Fruit fly (Drosophila melanogaster) whole organism, embryonic: ENCODE measurements around the gene Lamtor3.

Experiments used
- Adf1 ChIP-seq: fragments of 200-800 bp; sonication (Bioruptor generic); IDR thresholded peaks from 2 replicates; pipeline ENCODE4 v1.3.6; 2022; ENCODE audit warnings: missing biosample characterization, missing genetic modification characterization
- Bdp1 ChIP-seq: fragments of 200-800 bp; sonication (Bioruptor generic); optimal IDR thresholded peaks from 3 replicates; lab custom pipeline; 2016; ENCODE audit warnings: missing biosample characterization, missing genetic modification characterization
- BtbVII ChIP-seq: fragments of 200-800 bp; sonication (Bioruptor generic); optimal IDR thresholded peaks from 3 replicates; lab custom pipeline; 2017; ENCODE audit warnings: missing biosample characterization, mild to moderate bottlenecking, missing genetic modification characterization
- CG11723 ChIP-seq: fragments of 200-800 bp; sonication (Bioruptor generic); optimal IDR thresholded peaks from 2 replicates; lab custom pipeline; 2017; ENCODE audit warnings: missing biosample characterization, mild to moderate bottlenecking, missing genetic modification characterization
- CG12155 ChIP-seq: fragments of 200-800 bp; sonication (Bioruptor generic); optimal IDR thresholded peaks from 3 replicates; lab custom pipeline; 2016; ENCODE audit warnings: missing biosample characterization, missing genetic modification characterization
- CG12769 ChIP-seq: fragments of 200-800 bp; sonication (Bioruptor generic); optimal IDR thresholded peaks from 2 replicates; lab custom pipeline; 2019; ENCODE audit warnings: missing biosample characterization, mild to moderate bottlenecking, missing genetic modification characterization, moderate library complexity
- CG13287 ChIP-seq: fragments of 200-800 bp; sonication (Bioruptor generic); IDR thresholded peaks from 2 replicates; pipeline ENCODE4 v1.3.6; 2022; ENCODE audit warnings: missing biosample characterization, missing genetic modification characterization; ENCODE audit not compliant: partially characterized antibody
- CG14860 ChIP-seq: fragments of 200-800 bp; sonication (Bioruptor generic); IDR thresholded peaks from 3 replicates; pipeline ENCODE4 v1.3.6; 2022; ENCODE audit warnings: missing biosample characterization, missing genetic modification characterization; ENCODE audit not compliant: partially characterized antibody
- CG15269 ChIP-seq: fragments of 200-800 bp; sonication (Bioruptor generic); optimal IDR thresholded peaks from 2 replicates; lab custom pipeline; 2018; ENCODE audit warnings: missing biosample characterization, mild to moderate bottlenecking, missing genetic modification characterization, moderate library complexity
- CG15696 ChIP-seq: fragments of 200-800 bp; sonication (Bioruptor generic); optimal IDR thresholded peaks from 2 replicates; lab custom pipeline; 2019; ENCODE audit warnings: missing biosample characterization, mild to moderate bottlenecking, missing genetic modification characterization, moderate library complexity
- CG17361 ChIP-seq: fragments of 200-800 bp; sonication (Bioruptor generic); IDR thresholded peaks from 3 replicates; pipeline ENCODE4 v1.3.6; 2022; ENCODE audit warnings: missing biosample characterization, missing genetic modification characterization
- CG2116 ChIP-seq: fragments of 200-800 bp; sonication (Bioruptor generic); optimal IDR thresholded peaks from 3 replicates; lab custom pipeline; 2018; ENCODE audit warnings: missing biosample characterization, mild to moderate bottlenecking, missing genetic modification characterization
- CG3726 ChIP-seq: fragments of 200-800 bp; sonication (Bioruptor generic); IDR thresholded peaks from 3 replicates; pipeline ENCODE4, ENCODE4 v1.3.6; 2022; ENCODE audit warnings: missing biosample characterization, missing genetic modification characterization
- CG4360 ChIP-seq: fragments of 200-800 bp; sonication (Bioruptor generic); IDR thresholded peaks from 2 replicates; pipeline ENCODE4 v1.3.6; 2022; ENCODE audit warnings: missing biosample characterization, missing genetic modification characterization
- CG5953 ChIP-seq: fragments of 200-800 bp; sonication (Bioruptor generic); IDR thresholded peaks from 2 replicates; pipeline ENCODE4 v1.3.6; 2022; ENCODE audit warnings: missing biosample characterization, missing genetic modification characterization
- CG6765 ChIP-seq: fragments of 200-800 bp; sonication (Bioruptor generic); optimal IDR thresholded peaks from 3 replicates; lab custom pipeline; 2017; ENCODE audit warnings: missing biosample characterization, mild to moderate bottlenecking, missing genetic modification characterization
- CG6791 ChIP-seq: fragments of 200-800 bp; sonication (Bioruptor generic); IDR thresholded peaks from 3 replicates; pipeline ENCODE4 v1.3.6; 2022; ENCODE audit warnings: missing biosample characterization, missing genetic modification characterization; ENCODE audit not compliant: partially characterized antibody
- CG8944 ChIP-seq: fragments of 200-800 bp; sonication (Bioruptor generic); optimal IDR thresholded peaks from 3 replicates; lab custom pipeline; 2016; ENCODE audit warnings: missing biosample characterization, missing genetic modification characterization
- D ChIP-seq, 2 experiments: fragments of 200-800 bp in 1 of 2; fragments of >200 bp in 1 of 2; sonication (Bioruptor generic) in 1 of 2; optimal IDR thresholded peaks; 2 replicates in 1 of 2; 3 replicates in 1 of 2; lab custom pipeline; 2017; ENCODE audit warnings: mild to moderate bottlenecking in 1 of 2, missing biosample characterization in 1 of 2, missing genetic modification characterization in 1 of 2, missing genetic modification reagents in 1 of 2
- E2f1 ChIP-seq: fragments of 200-800 bp; sonication (Bioruptor generic); IDR thresholded peaks from 2 replicates; pipeline ENCODE4 v1.3.6; 2022; ENCODE audit warnings: missing biosample characterization, missing genetic modification characterization
- E2f2 ChIP-seq: fragments of 200-800 bp; sonication (Bioruptor generic); IDR thresholded peaks from 2 replicates; pipeline ENCODE4 v1.3.6; 2022; ENCODE audit warnings: missing biosample characterization, missing genetic modification characterization
- ERR ChIP-seq: fragments of 200-800 bp; sonication (Bioruptor generic); optimal IDR thresholded peaks from 2 replicates; lab custom pipeline; 2016; ENCODE audit warnings: missing biosample characterization, missing genetic modification characterization
- Ets97D ChIP-seq: fragments of 200-800 bp; sonication (Bioruptor generic); optimal IDR thresholded peaks from 3 replicates; lab custom pipeline; 2016; ENCODE audit warnings: missing biosample characterization, missing genetic modification characterization
- MBD-R2 ChIP-seq: fragments of 200-800 bp; sonication (Bioruptor generic); IDR thresholded peaks from 2 replicates; pipeline ENCODE4 v1.3.6; 2022; ENCODE audit warnings: missing biosample characterization, missing genetic modification characterization
- MTF-1 ChIP-seq: fragments of 200-800 bp; sonication (Bioruptor generic); optimal IDR thresholded peaks from 2 replicates; lab custom pipeline; 2018; ENCODE audit warnings: missing biosample characterization, mild to moderate bottlenecking, missing genetic modification characterization, borderline replicate concordance
- Med ChIP-seq: fragments of 200-800 bp; sonication (Bioruptor generic); peaks from one replicate; lab custom pipeline; 2016; ENCODE audit warnings: missing biosample characterization, missing genetic modification characterization, mild to moderate bottlenecking, inconsistent platforms, moderate library complexity
- Meics ChIP-seq: fragments of 200-800 bp; sonication (Bioruptor generic); optimal IDR thresholded peaks from 2 replicates; lab custom pipeline; 2017; ENCODE audit warnings: missing biosample characterization, mild to moderate bottlenecking, missing genetic modification characterization
- Myb ChIP-seq: fragments of 200-800 bp; sonication (Bioruptor generic); optimal IDR thresholded peaks from 2 replicates; lab custom pipeline; 2016; ENCODE audit warnings: missing biosample characterization, missing genetic modification characterization
- Ptx1 ChIP-seq: fragments of 200-800 bp; sonication (Bioruptor generic); IDR thresholded peaks from 2 replicates; pipeline ENCODE4 v1.3.6; 2022; ENCODE audit warnings: missing biosample characterization, missing genetic modification characterization
- Ravus ChIP-seq: fragments of 200-800 bp; sonication (Bioruptor generic); IDR thresholded peaks from 2 replicates; pipeline ENCODE4 v1.3.6; 2022; ENCODE audit warnings: missing biosample characterization, missing genetic modification characterization
- Spps ChIP-seq: fragments of 200-800 bp; sonication (Bioruptor generic); optimal IDR thresholded peaks from 2 replicates; lab custom pipeline; 2018; ENCODE audit warnings: missing biosample characterization, mild to moderate bottlenecking, missing genetic modification characterization
- Taf1 ChIP-seq: fragments of 200-800 bp; sonication (Bioruptor generic); IDR thresholded peaks from 2 replicates; pipeline ENCODE4 v1.3.6; 2022; ENCODE audit warnings: missing biosample characterization, missing genetic modification characterization
- ap ChIP-seq: fragments of 200-800 bp; sonication (Bioruptor generic); IDR thresholded peaks from 2 replicates; pipeline ENCODE4 v1.3.6; 2022; ENCODE audit warnings: missing biosample characterization, missing genetic modification characterization
- caup ChIP-seq: fragments of 200-800 bp; sonication (Bioruptor generic); optimal IDR thresholded peaks from 3 replicates; lab custom pipeline; 2017; ENCODE audit warnings: missing biosample characterization, mild to moderate bottlenecking, missing genetic modification characterization, moderate library complexity; ENCODE audit not compliant: severe bottlenecking
- disco-r ChIP-seq: fragments of 200-800 bp; sonication (Bioruptor generic); optimal IDR thresholded peaks from 2 replicates; lab custom pipeline; 2016; ENCODE audit warnings: missing biosample characterization, missing genetic modification characterization
- dmrt11E ChIP-seq: fragments of 200-800 bp; sonication (Bioruptor generic); optimal IDR thresholded peaks from 3 replicates; lab custom pipeline; 2018; ENCODE audit warnings: missing biosample characterization, mild to moderate bottlenecking, missing genetic modification characterization, moderate library complexity
- exex ChIP-seq: fragments of 200-800 bp; sonication (Bioruptor generic); optimal IDR thresholded peaks from 4 replicates; lab custom pipeline; 2018; ENCODE audit warnings: missing biosample characterization, mild to moderate bottlenecking, missing genetic modification characterization, moderate library complexity
- ken ChIP-seq: fragments of 200-800 bp; sonication (Bioruptor generic); IDR thresholded peaks from 3 replicates; pipeline ENCODE4 v1.3.6; 2022; ENCODE audit warnings: missing biosample characterization, missing genetic modification characterization
- lab ChIP-seq: fragments of 200-800 bp; sonication (Bioruptor generic); optimal IDR thresholded peaks from 3 replicates; lab custom pipeline; 2017; ENCODE audit warnings: missing biosample characterization, missing genetic modification characterization, mild to moderate bottlenecking, moderate library complexity, missing genetic modification reagents
- nom ChIP-seq: fragments of 200-800 bp; sonication (Bioruptor generic); optimal IDR thresholded peaks from 2 replicates; lab custom pipeline; 2017; ENCODE audit warnings: missing biosample characterization, missing genetic modification characterization, mild to moderate bottlenecking, moderate library complexity, missing genetic modification reagents
- pfk ChIP-seq: fragments of 200-800 bp; sonication (Bioruptor generic); optimal IDR thresholded peaks from 2 replicates; lab custom pipeline; 2018; ENCODE audit warnings: missing biosample characterization, mild to moderate bottlenecking, missing genetic modification characterization, moderate library complexity
- phol ChIP-seq: fragments of 200-800 bp; sonication (Bioruptor generic); optimal IDR thresholded peaks from 3 replicates; lab custom pipeline; 2018; ENCODE audit warnings: missing biosample characterization, mild to moderate bottlenecking, missing genetic modification characterization, moderate library complexity
- prd ChIP-seq, 3 experiments: fragments of >200 bp in 2 of 3; fragments of 200-800 bp in 1 of 3; sonication (Bioruptor generic) in 1 of 3; optimal IDR thresholded peaks in 2 of 3; IDR thresholded peaks in 1 of 3; 2 replicates in 2 of 3; 3 replicates in 1 of 3; pipeline versions ENCODE4 v1.3.6 to Lab custom; 2017 to 2022; ENCODE audit warnings: missing biosample characterization in 1 of 3, missing genetic modification characterization in 1 of 3
- pros ChIP-seq: fragments of 200-800 bp; sonication (Bioruptor generic); optimal IDR thresholded peaks from 3 replicates; lab custom pipeline; 2019; ENCODE audit warnings: missing biosample characterization, mild to moderate bottlenecking, missing genetic modification characterization, moderate library complexity
- row ChIP-seq: fragments of 200-800 bp; sonication (Bioruptor generic); IDR thresholded peaks from 3 replicates; pipeline ENCODE4 v1.3.6; 2022; ENCODE audit warnings: missing biosample characterization, missing genetic modification characterization
- sc ChIP-seq, 3 experiments: fragments of >200 bp in 2 of 3; fragments of 200-800 bp in 1 of 3; sonication (Bioruptor generic) in 1 of 3; optimal IDR thresholded peaks; 2 replicates in 2 of 3; 3 replicates in 1 of 3; lab custom pipeline; 2017; ENCODE audit warnings: mild to moderate bottlenecking in 1 of 3, missing biosample characterization in 1 of 3, missing genetic modification characterization in 1 of 3, missing genetic modification reagents in 1 of 3
- sima ChIP-seq: fragments of 200-800 bp; sonication (Bioruptor generic); optimal IDR thresholded peaks from 2 replicates; lab custom pipeline; 2016; ENCODE audit warnings: missing biosample characterization, missing genetic modification characterization
- sisA ChIP-seq: fragments of 200-800 bp; sonication (Bioruptor generic); IDR thresholded peaks from 2 replicates; pipeline ENCODE4 v1.3.6; 2022; ENCODE audit warnings: missing biosample characterization, missing genetic modification characterization
- so ChIP-seq: fragments of 200-800 bp; sonication (Bioruptor generic); IDR thresholded peaks from 3 replicates; pipeline ENCODE4 v1.3.6; 2022; ENCODE audit warnings: missing biosample characterization, missing genetic modification characterization

The Lamtor3 gene

dm6 chr2L:17470630-17471029, 10.4 kb upstream of the Lamtor3 start (continued):
- TF ChIP-seq Med (GFP tag; lab: Kevin White, UChicago) (peak; percentile 93), dmrt11E (tag; lab: Kevin White, UChicago) (no peak), D (optimal IDR thresholded peaks at IDR 0.05; lab: Kevin White, UChicago) (no peak), D (GFP tag; optimal IDR thresholded peaks at IDR 0.05; lab: Kevin White, UChicago) (no peak), Spps (tag; lab: Kevin White, UChicago) (no peak), row (GFP tag; lab: Robert Waterston, UW) (no peak), ERR (GFP tag; lab: Kevin White, UChicago) (peak; percentile 55), disco-r (no peak), MBD-R2 (GFP tag; lab: Robert Waterston, UW) (no peak), nom (GFP tag; lab: Kevin White, UChicago) (no peak), CG17361 (GFP tag; lab: Robert Waterston, UW) (no peak), CG12769 (tag; lab: Kevin White, UChicago) (peak; percentile 91), pfk (GFP tag; lab: Kevin White, UChicago) (peak; percentile 16), Ptx1 (GFP tag; lab: Robert Waterston, UW) (no peak), lab (GFP tag; lab: Kevin White, UChicago) (peak; percentile 95), sc (optimal IDR thresholded peaks at IDR 0.05; lab: Kevin White, UChicago) (no peak), sc (GFP tag; optimal IDR thresholded peaks at IDR 0.05; lab: Kevin White, UChicago) (no peak), Ets97D (no peak), caup (GFP tag; lab: Kevin White, UChicago) (peak; percentile 94), ken (no peak), sisA (GFP tag; lab: Robert Waterston, UW) (no peak), E2f1 (no peak), CG4360 (GFP tag; lab: Robert Waterston, UW) (no peak), prd (optimal IDR thresholded peaks at IDR 0.05; lab: Kevin White, UChicago) (no peak), prd (GFP tag; IDR thresholded peaks at IDR 0.05; lab: Robert Waterston, UW) (no peak), Myb (GFP tag; lab: Kevin White, UChicago) (peak; percentile 35), CG11723 (GFP tag; lab: Kevin White, UChicago) (no peak), CG6791 (no peak), CG14860 (GFP tag; lab: Robert Waterston, UW) (no peak), CG2116 (GFP tag; lab: Kevin White, UChicago) (peak; percentile 13), exex (peak; percentile 33), CG5953 (GFP tag; lab: Robert Waterston, UW) (no peak), BtbVII (GFP tag; lab: Kevin White, UChicago) (peak; percentile 78), sima (GFP tag; lab: Kevin White, UChicago) (no peak), so (GFP tag; lab: Robert Waterston, UW) (no peak; the same call in 2 of the 3 replicates), CG15696 (peak; percentile 24), Taf1 (GFP tag; lab: Robert Waterston, UW) (no peak), ap (GFP tag; lab: Robert Waterston, UW) (no peak), Adf1 (GFP tag; lab: Robert Waterston, UW) (peak; percentile 66), phol (tag; lab: Kevin White, UChicago) (no peak), Ravus (GFP tag; lab: Robert Waterston, UW) (no peak), CG3726 (GFP tag; lab: Robert Waterston, UW) (no peak), E2f2 (GFP tag; lab: Robert Waterston, UW) (no peak), Meics (peak; percentile 84), CG15269 (tag; lab: Kevin White, UChicago) (peak; percentile 56), CG8944 (GFP tag; lab: Kevin White, UChicago) (no peak), MTF-1 (GFP tag; lab: Kevin White, UChicago) (peak; percentile 28), Bdp1 (peak; percentile 35), pros (GFP tag; lab: Kevin White, UChicago) (no peak), CG12155 (GFP tag; lab: Kevin White, UChicago) (no peak), CG13287 (GFP tag; lab: Robert Waterston, UW) (no peak), CG6765 (GFP tag; lab: Kevin White, UChicago) (peak; percentile 77)
